Worm (Caenorhabditis elegans) whole organism, midembryonic: ENCODE results near the gene srx-4.
A peak's percentile ranks its signal among the peaks of the same experiment; 100 is the strongest.

ENCODE experiments used
- T22C8.4 ChIP-seq: fragments of 200-800 bp; sonication (Bioruptor generic); IDR thresholded peaks from 2 replicates; pipeline ENCODE4 v1.3.6; 2022; ENCODE audit warnings: missing genetic modification characterization, missing compliant biosample characterization
- cog-1 ChIP-seq: sonication (generic microtip); optimal IDR thresholded peaks from 2 replicates; lab custom pipeline; 2016; ENCODE audit warnings: missing genetic modification characterization, missing compliant biosample characterization
- flt-1 ChIP-seq: fragments of 200-800 bp; sonication (Bioruptor generic); IDR thresholded peaks from 2 replicates; pipeline ENCODE4 v1.3.6; 2022; ENCODE audit warnings: missing genetic modification characterization, missing compliant biosample characterization
- klf-2 ChIP-seq: fragments of 200-800 bp; sonication (Bioruptor generic); conservative IDR thresholded peaks from 2 replicates; pipeline ENCODE4 v1.3.6; 2022; ENCODE audit warnings: missing genetic modification reagents, missing genetic modification characterization, missing compliant biosample characterization
- med-1 ChIP-seq: sonication (generic microtip); optimal IDR thresholded peaks from 2 replicates; lab custom pipeline; 2017; ENCODE audit warnings: missing genetic modification characterization, mild to moderate bottlenecking, missing compliant biosample characterization, antibody characterized with exemption, missing genetic modification reagents; ENCODE audit not compliant: insufficient read depth
- ref-1 ChIP-seq: fragments of 200-800 bp; sonication (Bioruptor generic); conservative IDR thresholded peaks from 2 replicates; pipeline ENCODE4 v1.3.6; 2022; ENCODE audit warnings: missing genetic modification reagents, missing genetic modification characterization, missing compliant biosample characterization
- tab-1 ChIP-seq: fragments of 200-800 bp; sonication (Bioruptor generic); IDR thresholded peaks from 2 replicates; pipeline ENCODE4 v1.3.6; 2022; ENCODE audit warnings: missing genetic modification characterization, missing compliant biosample characterization
- ztf-23 ChIP-seq: fragments of 200-800 bp; sonication (Bioruptor generic); IDR thresholded peaks from 2 replicates; pipeline ENCODE4 v1.3.6; 2022; ENCODE audit warnings: missing genetic modification reagents, missing genetic modification characterization, missing compliant biosample characterization
- ztf-29 ChIP-seq: fragments of 200-800 bp; sonication (Bioruptor generic); IDR thresholded peaks from 2 replicates; pipeline ENCODE4 v1.3.6; 2022; ENCODE audit warnings: missing genetic modification reagents, missing genetic modification characterization, missing compliant biosample characterization

Gene srx-4

ce11 chrV:725807-726572 is 33.4 kb upstream of the srx-4 start:
- no peak for TF ChIP-seq klf-2
- no peak for TF ChIP-seq tab-1 (GFP tag; lab: Robert Waterston, UW)
- no peak for TF ChIP-seq T22C8.4 (GFP tag; lab: Robert Waterston, UW)
- TF ChIP-seq ref-1: no peak
- no peak for TF ChIP-seq flt-1 (GFP tag; lab: Robert Waterston, UW)
- TF ChIP-seq med-1 (GFP tag; lab: Kevin White, UChicago): no peak
- no peak for TF ChIP-seq ztf-23 (GFP tag; lab: Robert Waterston, UW)
- no peak for TF ChIP-seq cog-1 (tag; lab: Kevin White, UChicago)
- TF ChIP-seq ztf-29 (GFP tag; lab: Robert Waterston, UW): no peak

- TF ChIP-seq med-1 (GFP tag; lab: Kevin White, UChicago): no peak
- 0 out of 2 replicates have a peak, but pooled peaks have one; percentile 45 for TF ChIP-seq flt-1 (GFP tag; lab: Robert Waterston, UW)
These were observed 32.6 kb upstream of the srx-4 start for ce11 chrV:724946-725806.

ce11 chrV:724470-724890 is 31.9 kb upstream of the srx-4 start:
- TF ChIP-seq cog-1 (tag; lab: Kevin White, UChicago) (no peak), flt-1 (GFP tag; lab: Robert Waterston, UW) (no peak), klf-2 (no peak), T22C8.4 (GFP tag; lab: Robert Waterston, UW) (no peak), ref-1 (no peak), ztf-29 (GFP tag; lab: Robert Waterston, UW) (no peak), tab-1 (GFP tag; lab: Robert Waterston, UW) (no peak), med-1 (GFP tag; lab: Kevin White, UChicago) (no peak)

ce11 chrV:723895-724352 is 31.4 kb upstream of the srx-4 start, which contains the start of gene fbxb-72:
Gene fbxb-72 (minus strand): TSS chrV:723952.
- TF ChIP-seq ztf-29 (GFP tag; lab: Robert Waterston, UW) (no peak), klf-2 (no peak), ztf-23 (GFP tag; lab: Robert Waterston, UW) (no peak), cog-1 (tag; lab: Kevin White, UChicago) (no peak), med-1 (GFP tag; lab: Kevin White, UChicago) (no peak), ref-1 (no peak), flt-1 (GFP tag; lab: Robert Waterston, UW) (peak; percentile 51; the same call in 1 of the 2 replicates)

ce11 chrV:722889-723288 is 30.3 kb upstream of the srx-4 start:
- TF ChIP-seq ztf-23 (GFP tag; lab: Robert Waterston, UW) (no peak), cog-1 (tag; lab: Kevin White, UChicago) (no peak), tab-1 (GFP tag; lab: Robert Waterston, UW) (no peak), flt-1 (GFP tag; lab: Robert Waterston, UW) (no peak), med-1 (GFP tag; lab: Kevin White, UChicago) (no peak), T22C8.4 (GFP tag; lab: Robert Waterston, UW) (no peak), ref-1 (no peak), ztf-29 (GFP tag; lab: Robert Waterston, UW) (no peak), klf-2 (no peak)

- TF ChIP-seq T22C8.4 (GFP tag; lab: Robert Waterston, UW): no peak
- TF ChIP-seq klf-2: no peak
- TF ChIP-seq tab-1 (GFP tag; lab: Robert Waterston, UW): no peak
- no peak for TF ChIP-seq ztf-23 (GFP tag; lab: Robert Waterston, UW)
- no peak for TF ChIP-seq flt-1 (GFP tag; lab: Robert Waterston, UW)
- TF ChIP-seq med-1 (GFP tag; lab: Kevin White, UChicago): no peak
- no peak for TF ChIP-seq ref-1
- no peak for TF ChIP-seq ztf-29 (GFP tag; lab: Robert Waterston, UW)
- TF ChIP-seq cog-1 (tag; lab: Kevin White, UChicago): no peak
These were observed 27.2 kb upstream of the srx-4 start, which contains the start of gene srbc-40 for ce11 chrV:719731-720130. Gene srbc-40 (minus strand): TSS chrV:719831.

ce11 chrV:712882-713281 is 20.3 kb upstream of the srx-4 start, which contains the start of gene cyp-33C11:
Gene cyp-33C11 (minus strand): TSS chrV:712982.
- no peak for TF ChIP-seq ztf-29 (GFP tag; lab: Robert Waterston, UW)

- TF ChIP-seq ztf-29 (GFP tag; lab: Robert Waterston, UW): no peak
- TF ChIP-seq flt-1 (GFP tag; lab: Robert Waterston, UW): no peak
- TF ChIP-seq ztf-23 (GFP tag; lab: Robert Waterston, UW): no peak
- no peak for TF ChIP-seq T22C8.4 (GFP tag; lab: Robert Waterston, UW)
- TF ChIP-seq ref-1: no peak
- no peak for TF ChIP-seq klf-2
- TF ChIP-seq med-1 (GFP tag; lab: Kevin White, UChicago): no peak
- TF ChIP-seq cog-1 (tag; lab: Kevin White, UChicago): no peak
- no peak for TF ChIP-seq tab-1 (GFP tag; lab: Robert Waterston, UW)
These were observed 16.2 kb upstream of the srx-4 start, which contains the start of gene srbc-39 for ce11 chrV:708808-709207. Gene srbc-39 (plus strand): TSS chrV:709108.

ce11 chrV:706918-707317 is 14.3 kb upstream of the srx-4 start, which contains the start of gene srbc-38:
Gene srbc-38 (plus strand): TSS chrV:707218.
- TF ChIP-seq tab-1 (GFP tag; lab: Robert Waterston, UW): no peak
- TF ChIP-seq flt-1 (GFP tag; lab: Robert Waterston, UW): no peak
- no peak for TF ChIP-seq ztf-23 (GFP tag; lab: Robert Waterston, UW)
- TF ChIP-seq ref-1: no peak
- no peak for TF ChIP-seq cog-1 (tag; lab: Kevin White, UChicago)
- TF ChIP-seq med-1 (GFP tag; lab: Kevin White, UChicago): no peak
- TF ChIP-seq klf-2: no peak
- TF ChIP-seq ztf-29 (GFP tag; lab: Robert Waterston, UW): no peak
